Fruit fly (Drosophila melanogaster) whole organism: ENCODE data around the gene Mipp2.

ENCODE experiments used
- EcR ChIP-seq, 2 experiments: fragments of >200 bp; optimal IDR thresholded peaks; 2 replicates each; lab custom pipeline; 2017; ENCODE audit warnings: missing biosample characterization in 2 of 2, missing genetic modification characterization in 2 of 2, missing genetic modification reagents in 2 of 2
- pan ChIP-seq: fragments of >200 bp; optimal IDR thresholded peaks from 2 replicates; lab custom pipeline; 2017
- psq ChIP-seq: fragments of >200 bp; optimal IDR thresholded peaks from 2 replicates; lab custom pipeline; 2017
- usp ChIP-seq: fragments of >200 bp; optimal IDR thresholded peaks from 2 replicates; lab custom pipeline; 2017; ENCODE audit warnings: missing biosample characterization, missing genetic modification characterization, mixed read lengths

DNA sequence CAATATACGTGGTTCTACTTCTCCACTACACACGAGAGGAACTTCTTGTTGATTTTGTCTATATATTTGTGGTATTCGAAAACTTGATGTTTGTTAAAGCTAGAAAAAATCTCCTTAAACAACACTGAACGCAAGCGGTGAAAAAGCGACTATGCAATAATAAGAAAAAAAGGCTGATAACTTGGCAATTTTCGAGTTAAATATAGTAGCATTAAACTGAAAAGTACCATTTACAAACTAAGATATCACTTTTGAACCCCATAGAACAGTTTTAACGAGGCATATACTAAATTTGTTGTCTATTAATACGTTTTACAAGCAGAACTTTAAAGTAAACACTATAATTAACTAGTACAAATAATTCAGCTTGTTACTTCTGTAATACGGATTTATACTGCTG lies 13.6 kb downstream of the Mipp2 start, which contains the start of gene CG4666:
- no peak for TF ChIP-seq pan (lab: Kevin White, UChicago)
- no peak for TF ChIP-seq EcR (GFP tag; optimal IDR thresholded peaks at IDR 0.05; lab: Kevin White, UChicago)
- TF ChIP-seq usp = no peak
- no peak for TF ChIP-seq psq (lab: Kevin White, UChicago)
